Worm (Caenorhabditis elegans): ENCODE results near the gene mdt-28.
"Not testable (repeated sequence)": the region's sequence is repeated elsewhere in the genome, so short reads cannot be mapped to it uniquely, and the experiment has no call there.

ce11 chrV:15590183-15590667 is 15.0 kb upstream of the mdt-28 start, which contains the start of gene F28F8.7:
- not testable (repeated sequence) for TF ChIP-seq nhr-76 (tag; optimal IDR thresholded peaks at IDR 0.05); nhr-237 (tag; optimal IDR thresholded peaks at IDR 0.05); ztf-11 (tag; optimal IDR thresholded peaks at IDR 0.05); unc-62 (GFP tag; optimal IDR thresholded peaks at IDR 0.05); drap-1 (GFP tag; optimal IDR thresholded peaks at IDR 0.05); blmp-1 (tag; optimal IDR thresholded peaks at IDR 0.05); ceh-39 (tag; optimal IDR thresholded peaks at IDR 0.05); cnd-1 (tag; optimal IDR thresholded peaks at IDR 0.05)
